Worm (Caenorhabditis elegans): ENCODE data around the gene D1044.6.

- TF ChIP-seq ztf-4 (tag; optimal IDR thresholded peaks at IDR 0.05) (no peak), elt-1 (tag; optimal IDR thresholded peaks at IDR 0.05) (no peak), elt-3 (tag; optimal IDR thresholded peaks at IDR 0.05) (no peak), aly-2 (tag; optimal IDR thresholded peaks at IDR 0.05) (no peak), mab-5 (tag; optimal IDR thresholded peaks at IDR 0.05) (no peak), unc-62 (GFP tag; optimal IDR thresholded peaks at IDR 0.05) (no peak), fos-1 (tag; optimal IDR thresholded peaks at IDR 0.05) (no peak), sem-4 (tag; optimal IDR thresholded peaks at IDR 0.05) (no peak), nhr-23 (tag; optimal IDR thresholded peaks at IDR 0.05) (no peak), snpc-4 (tag; optimal IDR thresholded peaks at IDR 0.05) (no peak)
These were observed 14.4 kb upstream of the D1044.6 start, which contains the start of gene rpc-2 for ce11 chrIII:5557246-5557819.
